Fruit fly (Drosophila melanogaster) whole organism, embryonic: ENCODE data around the gene alien.

ENCODE experiments used
- CG2120 ChIP-seq: fragments of 200-800 bp; sonication (Bioruptor generic); optimal IDR thresholded peaks from 3 replicates; lab custom pipeline; 2016; ENCODE audit warnings: missing biosample characterization, missing genetic modification characterization
- CG3281 ChIP-seq: fragments of 200-800 bp; sonication (Bioruptor generic); optimal IDR thresholded peaks from 3 replicates; lab custom pipeline; 2017; ENCODE audit warnings: missing biosample characterization, mild to moderate bottlenecking, missing genetic modification characterization
- Dad ChIP-seq: fragments of 200-800 bp; sonication (Bioruptor generic); optimal IDR thresholded peaks from 3 replicates; lab custom pipeline; 2016; ENCODE audit warnings: missing biosample characterization, missing genetic modification characterization
- Elba2 ChIP-seq: fragments of 200-800 bp; sonication (Bioruptor generic); optimal IDR thresholded peaks from 3 replicates; lab custom pipeline; 2016; ENCODE audit warnings: missing biosample characterization, missing genetic modification characterization
- Mrtf ChIP-seq: fragments of 200-800 bp; sonication (Bioruptor generic); IDR thresholded peaks from 3 replicates; pipeline ENCODE4 v1.3.6; 2022; ENCODE audit warnings: missing biosample characterization, missing genetic modification characterization

- TF ChIP-seq Dad (GFP tag; lab: Kevin White, UChicago) (no peak), Mrtf (GFP tag; lab: Robert Waterston, UW) (no peak), CG3281 (GFP tag; lab: Kevin White, UChicago) (no peak), CG2120 (no peak), Elba2 (GFP tag; lab: Kevin White, UChicago) (no peak)
These were observed 22.3 kb upstream of the alien start for dm6 chr2L:9019438-9019837.
